Worm (Caenorhabditis elegans) whole organism, L1 larva: ENCODE results near the gene snt-6.

ENCODE experiments used
- C16A3.4 ChIP-seq: fragments of 150-350 bp; optimal IDR thresholded peaks from 2 replicates; lab custom pipeline; 2014; ENCODE audit warnings: missing biosample characterization, missing genetic modification characterization
- C34B4.2 ChIP-seq: sonication (generic microtip); optimal IDR thresholded peaks from 2 replicates; lab custom pipeline; 2017; ENCODE audit warnings: mild to moderate bottlenecking, missing genetic modification characterization, missing compliant biosample characterization
- aha-1 ChIP-seq: fragments of 150-350 bp; optimal IDR thresholded peaks from 2 replicates; lab custom pipeline; 2014; ENCODE audit warnings: missing biosample characterization, missing genetic modification characterization
- alr-1 ChIP-seq: fragments of 200-800 bp; sonication (Bioruptor generic); optimal IDR thresholded peaks from 2 replicates; lab custom pipeline; 2018; ENCODE audit warnings: borderline replicate concordance, mild to moderate bottlenecking, missing genetic modification characterization, missing compliant biosample characterization
- aly-2 ChIP-seq: fragments of 150-350 bp; optimal IDR thresholded peaks from 2 replicates; lab custom pipeline; 2014; ENCODE audit warnings: missing biosample characterization, missing genetic modification characterization
- ceh-63 ChIP-seq: fragments of 200-800 bp; sonication (Bioruptor generic); optimal IDR thresholded peaks from 2 replicates; lab custom pipeline; 2018; ENCODE audit warnings: mild to moderate bottlenecking, missing genetic modification characterization, missing compliant biosample characterization
- ceh-88 ChIP-seq: fragments of 200-800 bp; sonication (Bioruptor generic); IDR thresholded peaks from 2 replicates; pipeline ENCODE4 v1.3.6; 2022; ENCODE audit warnings: missing genetic modification characterization, missing compliant biosample characterization
- ceh-90 ChIP-seq: sonication (generic microtip); optimal IDR thresholded peaks from 2 replicates; lab custom pipeline; 2016; ENCODE audit warnings: missing genetic modification characterization, missing compliant biosample characterization
- ces-1 ChIP-seq: fragments of 150-350 bp; optimal IDR thresholded peaks from 2 replicates; lab custom pipeline; 2014; ENCODE audit warnings: missing biosample characterization, missing genetic modification reagents, missing genetic modification characterization
- dpl-1 ChIP-seq, 3 experiments: fragments of 150-350 bp in 2 of 3; sonication (generic microtip) in 1 of 3; optimal IDR thresholded peaks; 2 replicates each; lab custom pipeline; 2014 to 2017; ENCODE audit warnings: missing biosample characterization in 3 of 3, missing genetic modification characterization in 3 of 3, missing genetic modification reagents in 3 of 3
- elt-3 ChIP-seq, 6 experiments: fragments of 150-350 bp in 1 of 6; sonication (generic microtip); optimal IDR thresholded peaks; 2 replicates each; lab custom pipeline; 2017 to 2018; ENCODE audit warnings: missing biosample characterization in 6 of 6, missing genetic modification characterization in 6 of 6, inconsistent platforms in 1 of 6
- fos-1 ChIP-seq: fragments of 150-350 bp; optimal IDR thresholded peaks from 2 replicates; lab custom pipeline; 2014; ENCODE audit warnings: missing biosample characterization, missing genetic modification characterization
- grh-1 ChIP-seq: fragments of 200-800 bp; sonication (Bioruptor generic); IDR thresholded peaks from 2 replicates; pipeline ENCODE4 v1.3.6; 2022; ENCODE audit warnings: missing genetic modification reagents, missing genetic modification characterization, missing compliant biosample characterization
- hlh-4 ChIP-seq: sonication (generic microtip); optimal IDR thresholded peaks from 2 replicates; lab custom pipeline; 2016; ENCODE audit warnings: mild to moderate bottlenecking, missing genetic modification characterization, missing compliant biosample characterization
- irx-1 ChIP-seq: sonication (generic microtip); optimal IDR thresholded peaks from 2 replicates; lab custom pipeline; 2016; ENCODE audit warnings: missing genetic modification characterization, missing compliant biosample characterization
- isw-1 ChIP-seq: fragments of 200-800 bp; sonication (Bioruptor generic); IDR thresholded peaks from 2 replicates; pipeline ENCODE4 v1.3.6; 2022; ENCODE audit warnings: missing genetic modification characterization, missing compliant biosample characterization
- lin-13 ChIP-seq: fragments of 150-350 bp; optimal IDR thresholded peaks from 2 replicates; lab custom pipeline; 2014; ENCODE audit warnings: missing biosample characterization, missing genetic modification reagents, missing genetic modification characterization
- lin-15B ChIP-seq: fragments of 150-350 bp; sonication (generic microtip); optimal IDR thresholded peaks from 3 replicates; lab custom pipeline; 2014; ENCODE audit warnings: missing biosample characterization, missing genetic modification characterization
- lir-3 ChIP-seq: sonication (generic microtip); optimal IDR thresholded peaks from 2 replicates; lab custom pipeline; 2016; ENCODE audit warnings: mild to moderate bottlenecking, missing genetic modification characterization, moderate library complexity, missing compliant biosample characterization; ENCODE audit not compliant: poor library complexity
- lsy-2 ChIP-seq, 2 experiments: fragments of 150-350 bp; optimal IDR thresholded peaks; 2 replicates each; lab custom pipeline; 2014; ENCODE audit warnings: missing biosample characterization in 2 of 2, missing genetic modification characterization in 2 of 2
- mab-9 ChIP-seq: fragments of 200-800 bp; sonication (Bioruptor generic); IDR thresholded peaks from 2 replicates; pipeline ENCODE4 v1.3.6; 2022; ENCODE audit warnings: missing genetic modification reagents, missing genetic modification characterization, missing compliant biosample characterization
- mef-2 ChIP-seq: fragments of 150-350 bp; optimal IDR thresholded peaks from 2 replicates; lab custom pipeline; 2014; ENCODE audit warnings: missing biosample characterization, missing genetic modification characterization
- nhr-12 ChIP-seq: sonication (generic microtip); optimal IDR thresholded peaks from 2 replicates; lab custom pipeline; 2017; ENCODE audit warnings: missing biosample characterization, missing genetic modification characterization
- nhr-20 ChIP-seq: sonication (generic microtip); optimal IDR thresholded peaks from 2 replicates; lab custom pipeline; 2016; ENCODE audit warnings: mild to moderate bottlenecking, missing genetic modification characterization, missing compliant biosample characterization
- nhr-28 ChIP-seq: fragments of 150-350 bp; optimal IDR thresholded peaks from 2 replicates; lab custom pipeline; 2014; ENCODE audit warnings: missing biosample characterization, missing genetic modification characterization
- nhr-76 ChIP-seq: sonication (generic microtip); optimal IDR thresholded peaks from 2 replicates; lab custom pipeline; 2017; ENCODE audit warnings: missing biosample characterization, missing genetic modification characterization
- nhr-77 ChIP-seq: fragments of 150-350 bp; optimal IDR thresholded peaks from 2 replicates; lab custom pipeline; 2014; ENCODE audit warnings: missing biosample characterization, missing genetic modification characterization
- nhr-84 ChIP-seq: sonication (generic microtip); optimal IDR thresholded peaks from 2 replicates; lab custom pipeline; 2017; ENCODE audit warnings: missing biosample characterization, missing genetic modification characterization
- nhr-90 ChIP-seq: sonication (generic microtip); optimal IDR thresholded peaks from 2 replicates; lab custom pipeline; 2016; ENCODE audit warnings: mild to moderate bottlenecking, missing genetic modification characterization, missing compliant biosample characterization; ENCODE audit not compliant: poor library complexity
- pag-3 ChIP-seq: sonication (generic microtip); optimal IDR thresholded peaks from 2 replicates; lab custom pipeline; 2017; ENCODE audit warnings: missing genetic modification characterization, mild to moderate bottlenecking, missing compliant biosample characterization, antibody characterized with exemption, borderline replicate concordance; ENCODE audit not compliant: insufficient read depth
- pax-3 ChIP-seq: fragments of 200-800 bp; sonication (Bioruptor generic); optimal IDR thresholded peaks from 2 replicates; lab custom pipeline; 2018; ENCODE audit warnings: mild to moderate bottlenecking, missing genetic modification characterization, moderate library complexity, missing compliant biosample characterization
- rnt-1 ChIP-seq: sonication (generic microtip); optimal IDR thresholded peaks from 2 replicates; lab custom pipeline; 2016; ENCODE audit warnings: mild to moderate bottlenecking, missing genetic modification characterization, moderate library complexity, missing compliant biosample characterization
- snpc-4 ChIP-seq: fragments of 150-350 bp; optimal IDR thresholded peaks from 2 replicates; lab custom pipeline; 2014; ENCODE audit warnings: missing biosample characterization, missing genetic modification characterization
- sox-4 ChIP-seq: sonication (generic microtip); optimal IDR thresholded peaks from 2 replicates; lab custom pipeline; 2016; ENCODE audit warnings: missing genetic modification characterization, missing compliant biosample characterization
- sptf-1 ChIP-seq: fragments of 150-350 bp; optimal IDR thresholded peaks from 2 replicates; lab custom pipeline; 2014; ENCODE audit warnings: missing biosample characterization, missing genetic modification characterization
- sup-37 ChIP-seq: fragments of 200-800 bp; sonication (Bioruptor generic); optimal IDR thresholded peaks from 2 replicates; lab custom pipeline; 2018; ENCODE audit warnings: mild to moderate bottlenecking, missing genetic modification characterization, missing compliant biosample characterization
- swsn-7 ChIP-seq: sonication (generic microtip); optimal IDR thresholded peaks from 2 replicates; lab custom pipeline; 2016; ENCODE audit warnings: missing genetic modification characterization, missing compliant biosample characterization
- tlp-1 ChIP-seq: fragments of 150-350 bp; optimal IDR thresholded peaks from 2 replicates; lab custom pipeline; 2014; ENCODE audit warnings: missing biosample characterization, missing genetic modification characterization
- unc-62 ChIP-seq: fragments of 150-350 bp; optimal IDR thresholded peaks from 2 replicates; lab custom pipeline; 2014; ENCODE audit warnings: missing biosample characterization, missing genetic modification reagents, missing genetic modification characterization
- unc-98 ChIP-seq: fragments of 200-800 bp; sonication (Bioruptor generic); IDR thresholded peaks from 2 replicates; pipeline ENCODE4 v1.3.6; 2022; ENCODE audit warnings: missing genetic modification characterization, missing compliant biosample characterization
- xbp-1 ChIP-seq: sonication (generic microtip); optimal IDR thresholded peaks from 2 replicates; lab custom pipeline; 2016; ENCODE audit warnings: missing genetic modification characterization, missing compliant biosample characterization

The snt-6 gene

ce11 chrII:750155-750554, at the start of gene snt-6:
Gene snt-6, minus strand, starts transcription at chrII:750212.
- no peak for TF ChIP-seq pag-3 (tag; lab: Kevin White, UChicago)
- no peak for TF ChIP-seq lin-13
- TF ChIP-seq mef-2: no peak
- no peak for TF ChIP-seq pax-3 (tag; lab: Kevin White, UChicago)
- no peak for TF ChIP-seq ces-1
- TF ChIP-seq C16A3.4 (tag; lab: Kevin White, UChicago): no peak
- TF ChIP-seq aha-1 (tag; lab: Kevin White, UChicago): no peak
- TF ChIP-seq fos-1 (tag; lab: Kevin White, UChicago): no peak
- no peak for TF ChIP-seq C34B4.2
- TF ChIP-seq unc-98 (GFP tag; lab: Robert Waterston, UW): no peak
- TF ChIP-seq nhr-90 (tag; lab: Kevin White, UChicago): no peak
- no peak for TF ChIP-seq ceh-63
- TF ChIP-seq aly-2 (tag; lab: Kevin White, UChicago): no peak
- TF ChIP-seq nhr-76 (tag; lab: Kevin White, UChicago): no peak
- TF ChIP-seq mab-9 (GFP tag; lab: Robert Waterston, UW): no peak
- TF ChIP-seq sox-4 (tag; lab: Kevin White, UChicago): no peak
- no peak for TF ChIP-seq nhr-77 (tag; lab: Kevin White, UChicago)
- TF ChIP-seq nhr-84 (tag; lab: Kevin White, UChicago): no peak

ce11 chrII:799700-800099, 49.7 kb upstream of the snt-6 start, which contains the start of gene F46F5.14:
Gene F46F5.14, plus strand, starts transcription at chrII:800000.
- TF ChIP-seq nhr-20 (tag; lab: Kevin White, UChicago) (no peak), nhr-12 (no peak), lir-3 (tag; lab: Kevin White, UChicago) (no peak), hlh-4 (tag; lab: Kevin White, UChicago) (no peak), mab-9 (GFP tag; lab: Robert Waterston, UW) (no peak), sup-37 (GFP tag; lab: Kevin White, UChicago) (no peak), ces-1 (no peak), dpl-1 (GFP tag; optimal IDR thresholded peaks at IDR 0.05; lab: Kevin White, UChicago) (no peak), rnt-1 (tag; lab: Kevin White, UChicago) (no peak), tlp-1 (no peak), pag-3 (tag; lab: Kevin White, UChicago) (no peak), snpc-4 (tag; lab: Kevin White, UChicago) (no peak)

- TF ChIP-seq xbp-1 (no peak), C34B4.2 (no peak), lir-3 (tag; lab: Kevin White, UChicago) (no peak), ceh-88 (GFP tag; lab: Robert Waterston, UW) (no peak), elt-3 (tag; optimal IDR thresholded peaks at IDR 0.05; lab: Kevin White, UChicago) (no peak)
Measured at ce11 chrII:797445-797844, 47.4 kb upstream of the snt-6 start.

- TF ChIP-seq swsn-7 (no peak), ceh-90 (no peak), nhr-90 (tag; lab: Kevin White, UChicago) (no peak), mef-2 (no peak), irx-1 (tag; lab: Kevin White, UChicago) (no peak), lin-15B (no peak), unc-62 (GFP tag; lab: Kevin White, UChicago) (no peak), pag-3 (tag; lab: Kevin White, UChicago) (no peak), isw-1 (GFP tag; lab: Robert Waterston, UW) (no peak), C34B4.2 (no peak), sptf-1 (no peak), alr-1 (tag; lab: Kevin White, UChicago) (no peak), grh-1 (no peak), sox-4 (tag; lab: Kevin White, UChicago) (no peak), lsy-2 (tag; optimal IDR thresholded peaks at IDR 0.05; lab: Kevin White, UChicago) (no peak), nhr-28 (no peak)
Measured at ce11 chrII:796916-797315, 46.9 kb upstream of the snt-6 start.
